Worm (Caenorhabditis elegans): ENCODE results near the gene T19D2.13.

The T19D2.13 gene

ce11 chrX:3969980-3970403 lies 27.8 kb upstream of the T19D2.13 start (continued):
- TF ChIP-seq egl-13 (tag; optimal IDR thresholded peaks at IDR 0.05) (peak; percentile 44), snu-23 (GFP tag; optimal IDR thresholded peaks at IDR 0.05) (peak; percentile 92), unc-86 (tag; optimal IDR thresholded peaks at IDR 0.05) (peak; percentile 68), blmp-1 (tag; optimal IDR thresholded peaks at IDR 0.05) (no peak), pqm-1 (tag; optimal IDR thresholded peaks at IDR 0.05) (no peak), jun-1 (tag; optimal IDR thresholded peaks at IDR 0.05) (peak; percentile 55), ceh-63 (GFP tag; optimal IDR thresholded peaks at IDR 0.05) (no peak), lin-15B (tag; optimal IDR thresholded peaks at IDR 0.05) (peak; percentile 12), grh-1 (GFP tag; IDR thresholded peaks at IDR 0.05) (peak; percentile 61; the same call in 1 of the 2 replicates), swsn-7 (tag; optimal IDR thresholded peaks at IDR 0.05) (peak; percentile 80), tbx-2 (tag; optimal IDR thresholded peaks at IDR 0.05) (peak; percentile 71), unc-130 (tag; optimal IDR thresholded peaks at IDR 0.05) (peak; percentile 87), fkh-10 (GFP tag; optimal IDR thresholded peaks at IDR 0.05) (peak; percentile 63), ceh-82 (tag; optimal IDR thresholded peaks at IDR 0.05) (peak; percentile 69 to 70 (median 70)), sup-37 (GFP tag; optimal IDR thresholded peaks at IDR 0.05) (peak; percentile 12), hlh-4 (tag; optimal IDR thresholded peaks at IDR 0.05) (no peak), irx-1 (tag; optimal IDR thresholded peaks at IDR 0.05) (peak; percentile 71), dpl-1 (GFP tag; optimal IDR thresholded peaks at IDR 0.05) (peak in 2 of 3 experiments; percentile 5 to 14), pag-3 (tag; optimal IDR thresholded peaks at IDR 0.05; ENCODE audit: borderline replicate concordance, insufficient read depth) (peak; percentile 24), nhr-84 (tag; optimal IDR thresholded peaks at IDR 0.05) (no peak), lin-39 (tag; optimal IDR thresholded peaks at IDR 0.05) (no peak), efl-1 (optimal IDR thresholded peaks at IDR 0.05) (peak; percentile 35 to 46), efl-1 (GFP tag; optimal IDR thresholded peaks at IDR 0.05 in 1 of 2) (peak; percentile 7 to 95), C04F5.9 (tag; optimal IDR thresholded peaks at IDR 0.05) (no peak), skn-1 (tag; optimal IDR thresholded peaks at IDR 0.05) (peak; percentile 62), ceh-8 (GFP tag; optimal IDR thresholded peaks at IDR 0.05) (no peak), fkh-8 (tag; optimal IDR thresholded peaks at IDR 0.05) (peak; percentile 60), lin-14 (GFP tag; optimal IDR thresholded peaks at IDR 0.05) (peak; percentile 89), Y116A8C.19 (tag; optimal IDR thresholded peaks at IDR 0.05; ENCODE audit: borderline replicate concordance) (no peak), nhr-71 (tag; optimal IDR thresholded peaks at IDR 0.05) (peak; percentile 85), dsc-1 (tag; optimal IDR thresholded peaks at IDR 0.05) (peak; percentile 80), ceh-90 (tag; optimal IDR thresholded peaks at IDR 0.05) (no peak), isw-1 (GFP tag; IDR thresholded peaks at IDR 0.05) (peak; percentile 29), vab-15 (tag; optimal IDR thresholded peaks at IDR 0.05) (no peak), snpc-4 (tag; optimal IDR thresholded peaks at IDR 0.05) (no peak), lin-13 (GFP tag; optimal IDR thresholded peaks at IDR 0.05) (peak; percentile 66), aly-2 (tag; optimal IDR thresholded peaks at IDR 0.05) (no peak), hlh-17 (GFP tag; optimal IDR thresholded peaks at IDR 0.05; ENCODE audit: borderline replicate concordance) (no peak), sox-4 (tag; optimal IDR thresholded peaks at IDR 0.05) (no peak), efl-3 (GFP tag; optimal IDR thresholded peaks at IDR 0.05) (no peak), mef-2 (tag; optimal IDR thresholded peaks at IDR 0.05) (no peak), ama-1 (optimal IDR thresholded peaks at IDR 0.05) (no peak), nhr-12 (tag; optimal IDR thresholded peaks at IDR 0.05) (no peak), ets-5 (GFP tag; IDR thresholded peaks at IDR 0.05) (no peak), mdl-1 (tag; optimal IDR thresholded peaks at IDR 0.05) (peak in 1 of 2 experiments; percentile 77), nhr-90 (tag; optimal IDR thresholded peaks at IDR 0.05; ENCODE audit: poor library complexity) (peak; percentile 84), C16A3.4 (tag; optimal IDR thresholded peaks at IDR 0.05) (peak; percentile 78), ztf-11 (tag; optimal IDR thresholded peaks at IDR 0.05) (peak in 1 of 2 experiments; percentile 49), aha-1 (tag; optimal IDR thresholded peaks at IDR 0.05) (no peak), nhr-28 (tag; optimal IDR thresholded peaks at IDR 0.05) (no peak), unc-98 (GFP tag; IDR thresholded peaks at IDR 0.05) (no peak; the same call in 1 of the 2 replicates), nhr-76 (tag; optimal IDR thresholded peaks at IDR 0.05) (no peak), mep-1 (tag; optimal IDR thresholded peaks at IDR 0.05) (peak; percentile 91), ces-1 (GFP tag; optimal IDR thresholded peaks at IDR 0.05) (peak; percentile 0)
